Fruit fly (Drosophila melanogaster): ENCODE data around the gene Tudor-SN.

The Tudor-SN gene

dm6 chr3L:257618-258475 is 6.3 kb downstream of the Tudor-SN start, which contains the start of the genes DIP2 and wac:
DIP2 (minus strand) TSS chr3L:257954.
wac (plus strand) TSS chr3L:258176.
- no peak for TF ChIP-seq psq (optimal IDR thresholded peaks at IDR 0.05)
- no peak for TF ChIP-seq h (optimal IDR thresholded peaks at IDR 0.05)
- TF ChIP-seq insv (optimal IDR thresholded peaks at IDR 0.05) = no peak
- no peak for TF ChIP-seq ttk (optimal IDR thresholded peaks at IDR 0.05)
- TF ChIP-seq Myc (optimal IDR thresholded peaks at IDR 0.05) = no peak
- no peak for TF ChIP-seq Sin3A (optimal IDR thresholded peaks at IDR 0.05)

- no peak for TF ChIP-seq ttk (optimal IDR thresholded peaks at IDR 0.05)
- TF ChIP-seq Sin3A (optimal IDR thresholded peaks at IDR 0.05) = no peak
- no peak for TF ChIP-seq psq (optimal IDR thresholded peaks at IDR 0.05)
- TF ChIP-seq h (optimal IDR thresholded peaks at IDR 0.05) = no peak
- no peak for TF ChIP-seq insv (optimal IDR thresholded peaks at IDR 0.05)
- no peak for TF ChIP-seq Myc (optimal IDR thresholded peaks at IDR 0.05)
Observed at dm6 chr3L:248226-248758, 15.9 kb downstream of the Tudor-SN start.

dm6 chr3L:247482-248225 is 16.5 kb downstream of the Tudor-SN start, which contains the start of gene mthl14:
mthl14 (plus strand) TSS chr3L:247491.
- TF ChIP-seq h (optimal IDR thresholded peaks at IDR 0.05) (no peak), Myc (optimal IDR thresholded peaks at IDR 0.05) (no peak), psq (optimal IDR thresholded peaks at IDR 0.05) (no peak), Sin3A (optimal IDR thresholded peaks at IDR 0.05) (no peak), ttk (optimal IDR thresholded peaks at IDR 0.05) (no peak), insv (optimal IDR thresholded peaks at IDR 0.05) (no peak)

DNA sequence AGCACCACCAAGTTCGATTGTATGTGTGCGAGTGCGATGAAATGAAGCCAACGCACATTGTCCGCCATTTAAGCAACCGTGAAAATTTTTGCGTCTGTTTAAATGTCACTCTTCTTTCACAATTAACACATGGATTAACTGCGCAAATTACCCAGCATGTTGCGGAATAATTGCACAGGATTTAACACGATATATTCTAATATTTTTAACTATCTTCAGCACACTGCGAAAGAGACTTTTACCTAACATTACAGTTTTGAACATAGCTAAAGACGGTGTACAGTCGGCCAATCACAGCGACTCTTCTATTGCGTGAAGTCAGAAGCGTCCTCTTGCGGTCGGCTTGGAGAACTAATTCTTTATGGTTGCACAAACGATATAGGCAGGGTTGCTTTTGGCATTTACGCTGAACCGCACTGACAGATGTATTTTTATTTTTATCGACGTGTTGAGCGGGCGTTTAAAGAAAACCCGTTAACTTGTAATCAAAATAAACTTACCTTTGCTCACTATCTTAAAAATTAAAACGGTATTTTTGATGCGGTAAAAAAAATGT is 17.5 kb downstream of the Tudor-SN start:
- TF ChIP-seq insv (optimal IDR thresholded peaks at IDR 0.05) (no peak), ttk (optimal IDR thresholded peaks at IDR 0.05) (no peak), h (optimal IDR thresholded peaks at IDR 0.05) (no peak), psq (optimal IDR thresholded peaks at IDR 0.05) (no peak), Sin3A (optimal IDR thresholded peaks at IDR 0.05) (no peak), Myc (optimal IDR thresholded peaks at IDR 0.05) (no peak)

- TF ChIP-seq insv (optimal IDR thresholded peaks at IDR 0.05) (no peak), ttk (optimal IDR thresholded peaks at IDR 0.05) (no peak), h (optimal IDR thresholded peaks at IDR 0.05) (no peak), Myc (optimal IDR thresholded peaks at IDR 0.05) (no peak), psq (optimal IDR thresholded peaks at IDR 0.05) (no peak), Sin3A (optimal IDR thresholded peaks at IDR 0.05) (no peak)
Observed at dm6 chr3L:234337-234736, 29.8 kb downstream of the Tudor-SN start.

DNA sequence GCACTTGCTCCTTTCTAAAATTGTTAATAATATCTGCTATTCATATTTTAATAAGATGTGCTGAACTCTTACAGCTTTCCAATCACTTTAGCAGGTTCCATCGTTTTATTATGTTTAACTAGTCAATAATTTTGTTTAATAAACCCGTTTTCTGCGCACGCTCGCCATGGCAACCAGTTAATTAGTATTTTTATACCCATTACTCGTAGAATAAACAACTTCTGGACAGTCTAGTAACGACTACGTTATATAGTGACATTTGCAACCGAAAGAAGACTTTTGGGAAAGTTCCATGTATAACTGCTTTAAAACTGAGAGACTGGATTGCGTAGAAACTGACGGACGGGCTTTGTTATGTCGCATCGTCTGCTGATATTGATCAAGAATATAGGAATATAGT is 30.9 kb downstream of the Tudor-SN start, which contains the start of gene CG34453:
TSS of gene CG34453 (minus strand) at position 101 of the 400 bp plus-strand sequence.
- TF ChIP-seq insv (optimal IDR thresholded peaks at IDR 0.05) (no peak), ttk (optimal IDR thresholded peaks at IDR 0.05) (no peak), Myc (optimal IDR thresholded peaks at IDR 0.05) (no peak), h (optimal IDR thresholded peaks at IDR 0.05) (no peak), psq (optimal IDR thresholded peaks at IDR 0.05) (no peak), Sin3A (optimal IDR thresholded peaks at IDR 0.05) (no peak)

DNA sequence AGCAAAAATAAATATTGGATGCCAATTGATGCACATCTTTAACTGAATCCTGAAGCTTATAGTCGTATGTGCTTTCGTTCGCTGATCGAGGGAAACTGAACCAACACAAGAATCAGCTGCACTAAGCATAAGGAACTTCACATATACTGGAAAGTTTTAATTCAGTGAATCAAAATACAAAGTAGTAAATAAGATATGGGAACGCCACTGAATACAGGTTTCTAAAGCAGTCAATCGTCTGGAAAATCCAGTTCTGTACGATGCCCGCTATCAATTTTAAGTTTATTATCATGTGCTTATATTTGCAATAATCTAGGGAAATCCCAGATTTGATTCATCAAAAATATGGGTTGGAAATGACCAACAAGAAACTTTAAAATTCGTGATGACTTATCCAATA is 31.9 kb downstream of the Tudor-SN start, which contains the start of gene CG34454:
TSS of gene CG34454 (minus strand) at position 84 of the 400 bp plus-strand sequence.
- TF ChIP-seq ttk (optimal IDR thresholded peaks at IDR 0.05) (no peak), psq (optimal IDR thresholded peaks at IDR 0.05) (no peak), h (optimal IDR thresholded peaks at IDR 0.05) (no peak), insv (optimal IDR thresholded peaks at IDR 0.05) (no peak), Myc (optimal IDR thresholded peaks at IDR 0.05) (no peak), Sin3A (optimal IDR thresholded peaks at IDR 0.05) (no peak)

DNA sequence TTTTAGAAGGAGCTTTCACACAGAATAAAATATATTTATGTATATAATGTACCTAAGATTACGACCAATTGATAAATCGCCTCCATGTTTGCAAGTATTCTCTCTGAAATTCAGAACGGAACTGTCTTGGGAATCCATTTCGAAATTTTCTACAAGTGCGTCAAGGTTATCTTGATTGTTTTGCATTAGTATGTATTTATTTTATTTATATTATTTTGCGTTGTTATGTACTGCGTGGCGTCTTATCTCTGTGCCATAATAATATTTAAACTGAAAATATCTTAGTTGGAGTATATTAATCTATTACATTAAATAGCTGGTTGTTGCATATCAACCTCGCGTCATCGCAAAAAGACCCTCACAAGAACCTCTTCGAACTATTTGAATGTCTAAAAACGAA is 32.7 kb downstream of the Tudor-SN start, which contains the start of gene CG42846:
TSS of gene CG42846 (minus strand) at position 101 of the 400 bp plus-strand sequence.
- no peak for TF ChIP-seq Myc (optimal IDR thresholded peaks at IDR 0.05)
- no peak for TF ChIP-seq Sin3A (optimal IDR thresholded peaks at IDR 0.05)
- TF ChIP-seq ttk (optimal IDR thresholded peaks at IDR 0.05) = no peak
- TF ChIP-seq psq (optimal IDR thresholded peaks at IDR 0.05) = no peak
- TF ChIP-seq h (optimal IDR thresholded peaks at IDR 0.05) = no peak
- no peak for TF ChIP-seq insv (optimal IDR thresholded peaks at IDR 0.05)

DNA sequence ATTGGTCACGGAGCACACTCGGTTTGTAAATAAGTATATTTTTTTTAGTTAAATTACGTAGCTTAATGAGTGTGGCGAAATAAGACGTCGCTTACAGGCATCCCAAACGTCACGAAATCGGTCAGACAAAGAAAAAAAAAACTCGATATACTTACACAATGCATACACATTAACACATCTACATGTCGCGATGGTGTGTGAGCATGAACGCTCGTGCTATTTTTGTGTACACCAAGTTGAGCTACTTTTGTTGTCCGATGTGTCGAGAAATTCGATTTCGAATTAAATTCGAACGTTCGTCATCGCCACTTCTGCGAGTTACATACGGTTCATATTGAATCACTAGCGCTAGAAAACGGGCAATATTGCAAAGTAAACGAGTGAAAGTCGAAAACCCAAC is 39.1 kb downstream of the Tudor-SN start:
- TF ChIP-seq Myc (optimal IDR thresholded peaks at IDR 0.05) = no peak
- no peak for TF ChIP-seq ttk (optimal IDR thresholded peaks at IDR 0.05)
- TF ChIP-seq Sin3A (optimal IDR thresholded peaks at IDR 0.05) = no peak
- no peak for TF ChIP-seq h (optimal IDR thresholded peaks at IDR 0.05)
- TF ChIP-seq insv (optimal IDR thresholded peaks at IDR 0.05) = no peak
- no peak for TF ChIP-seq psq (optimal IDR thresholded peaks at IDR 0.05)

DNA sequence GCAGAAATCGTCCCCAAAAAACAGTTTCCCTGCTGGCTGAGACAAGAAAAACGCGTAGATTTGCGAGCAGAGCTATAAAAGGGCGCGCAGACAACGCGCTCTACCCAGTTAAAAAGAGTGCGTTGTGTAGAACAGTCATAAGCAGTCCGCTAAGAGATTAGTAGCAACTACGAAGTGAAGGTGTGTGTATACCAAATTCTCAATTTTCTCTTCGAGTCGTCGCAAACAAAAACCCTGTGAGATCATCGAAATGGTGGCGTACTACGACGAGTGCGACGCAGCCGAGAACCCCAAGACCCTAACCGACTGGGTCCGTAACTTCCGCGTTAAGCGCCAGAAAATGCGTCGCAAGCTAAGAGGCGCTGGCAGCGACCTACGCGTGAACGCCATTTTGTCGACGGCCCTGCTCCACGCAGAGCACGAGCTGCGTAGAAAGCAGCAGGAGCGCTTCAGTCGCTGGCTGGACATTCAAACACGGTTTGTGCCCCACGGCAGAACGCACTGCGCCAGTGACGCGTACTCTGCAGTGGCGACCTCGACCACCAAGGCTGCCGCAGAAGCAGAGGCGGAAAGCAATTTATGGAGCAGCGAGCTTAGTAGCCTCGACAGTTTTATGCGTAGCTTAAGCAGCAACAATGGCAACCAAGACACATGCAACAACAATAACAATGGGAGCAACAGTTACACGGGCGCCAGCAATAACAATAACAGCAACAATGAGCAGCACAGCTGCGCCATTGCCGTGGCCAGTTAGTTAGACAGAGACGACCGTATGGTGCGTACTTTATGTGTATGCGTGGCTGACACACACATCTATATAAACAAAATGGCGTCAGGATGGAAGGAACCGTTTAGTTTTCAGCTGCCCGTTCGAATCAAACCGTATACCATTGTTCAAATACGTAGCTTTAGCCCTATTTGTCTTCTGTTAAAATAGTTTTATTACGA is 39.9 kb downstream of the Tudor-SN start:
- TF ChIP-seq ttk (optimal IDR thresholded peaks at IDR 0.05) (no peak), Sin3A (optimal IDR thresholded peaks at IDR 0.05) (no peak), h (optimal IDR thresholded peaks at IDR 0.05) (no peak), insv (optimal IDR thresholded peaks at IDR 0.05) (no peak), psq (optimal IDR thresholded peaks at IDR 0.05) (no peak), Myc (optimal IDR thresholded peaks at IDR 0.05) (no peak)
